Worm (Caenorhabditis elegans) whole organism, young adult: ENCODE data around the gene tbc-10.

Experiments
- B0261.1 ChIP-seq: sonication (generic microtip); optimal IDR thresholded peaks from 2 replicates; lab custom pipeline; 2016; ENCODE audit warnings: mild to moderate bottlenecking, missing genetic modification characterization, moderate library complexity, missing compliant biosample characterization
- F52B5.7 ChIP-seq: sonication (generic microtip); optimal IDR thresholded peaks from 2 replicates; lab custom pipeline; 2016; ENCODE audit warnings: mild to moderate bottlenecking, missing genetic modification characterization, missing compliant biosample characterization
- Y53G8AR.9 ChIP-seq: fragments of 200-800 bp; sonication (Bioruptor generic); conservative IDR thresholded peaks from 2 replicates; pipeline ENCODE4 v1.3.6; 2022; ENCODE audit warnings: missing genetic modification reagents, missing genetic modification characterization, missing compliant biosample characterization
- ama-1 ChIP-seq, 3 experiments: fragments of 150-350 bp in 1 of 3; sonication (generic microtip) in 2 of 3; optimal IDR thresholded peaks; 2 replicates each; lab custom pipeline; 2014 to 2018; ENCODE audit warnings: missing biosample characterization in 2 of 3, missing genetic modification characterization in 2 of 3, missing genetic modification reagents in 2 of 3
- ccch-3 ChIP-seq: fragments of 200-800 bp; sonication (Bioruptor generic); optimal IDR thresholded peaks from 2 replicates; lab custom pipeline; 2018; ENCODE audit warnings: mild to moderate bottlenecking, missing genetic modification characterization, missing compliant biosample characterization
- dpl-1 ChIP-seq: fragments of 150-350 bp; optimal IDR thresholded peaks from 2 replicates; lab custom pipeline; 2014; ENCODE audit warnings: missing biosample characterization, missing genetic modification reagents, missing genetic modification characterization
- egrh-3 ChIP-seq: fragments of 200-800 bp; sonication (Bioruptor generic); IDR thresholded peaks from 2 replicates; pipeline ENCODE4 v1.3.6; 2022; ENCODE audit warnings: missing genetic modification reagents, missing genetic modification characterization, missing compliant biosample characterization
- him-1 ChIP-seq: sonication (generic microtip); optimal IDR thresholded peaks from 2 replicates; lab custom pipeline; 2016; ENCODE audit warnings: missing genotype, missing genetic modification reagents, missing genetic modification characterization, missing compliant biosample characterization
- hmg-1.2 ChIP-seq: fragments of 200-800 bp; sonication (Bioruptor generic); IDR thresholded peaks from 2 replicates; pipeline ENCODE4 v1.3.6; 2022; ENCODE audit warnings: missing genetic modification reagents, missing genetic modification characterization, missing compliant biosample characterization
- hsf-1 ChIP-seq: fragments of 200-800 bp; sonication (Bioruptor generic); IDR thresholded peaks from 2 replicates; pipeline ENCODE4 v1.3.6; 2022; ENCODE audit warnings: missing genetic modification reagents, missing genetic modification characterization, missing compliant biosample characterization
- snpc-4 ChIP-seq, 5 experiments: fragments of 150-350 bp in 1 of 5; sonication (generic microtip) in 4 of 5; optimal IDR thresholded peaks; 2 replicates each; lab custom pipeline; 2014 to 2018; ENCODE audit warnings: missing genetic modification characterization in 5 of 5, missing biosample characterization in 3 of 5, antibody characterized with exemption in 2 of 5, mild to moderate bottlenecking in 2 of 5, missing compliant biosample characterization in 2 of 5, missing genotype in 2 of 5, moderate library complexity in 2 of 5, missing genetic modification reagents in 1 of 5
- unc-62 ChIP-seq: fragments of 150-350 bp; optimal IDR thresholded peaks from 2 replicates; lab custom pipeline; 2014; ENCODE audit warnings: missing biosample characterization, missing genetic modification reagents, missing genetic modification characterization
- xnd-1 ChIP-seq: sonication (generic microtip); optimal IDR thresholded peaks from 2 replicates; lab custom pipeline; 2016; ENCODE audit warnings: missing genotype, missing genetic modification reagents, missing genetic modification characterization, missing compliant biosample characterization
- ztf-18 ChIP-seq: sonication (generic microtip); optimal IDR thresholded peaks from 2 replicates; lab custom pipeline; 2016; ENCODE audit warnings: missing genotype, mild to moderate bottlenecking, missing genetic modification characterization, missing compliant biosample characterization

DNA sequence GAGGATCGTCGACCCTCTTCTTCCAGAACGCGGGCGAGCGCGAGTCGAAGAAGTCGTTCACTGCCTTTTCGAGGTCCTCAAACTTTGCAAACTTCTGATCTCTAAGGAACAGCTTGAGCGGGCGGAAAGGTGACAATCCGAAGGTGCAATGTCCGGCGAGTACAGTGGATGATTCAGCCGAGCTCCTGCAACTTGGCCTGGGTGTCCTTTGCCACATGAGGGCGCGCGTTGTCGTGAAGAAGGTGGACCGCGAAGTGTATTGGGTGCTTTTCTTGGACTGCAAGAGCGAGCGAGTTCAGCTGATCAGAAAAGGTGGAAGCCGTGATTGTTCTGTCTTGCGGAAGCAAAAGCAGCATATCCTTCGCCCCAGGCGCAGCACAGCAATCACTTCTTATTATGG is 41.1 kb upstream of the tbc-10 start:
- TF ChIP-seq ccch-3 (GFP tag; lab: Kevin White, UChicago) (no peak), snpc-4 (GFP tag; optimal IDR thresholded peaks at IDR 0.05; lab: Kevin White, UChicago) (no peak), snpc-4 (tag; optimal IDR thresholded peaks at IDR 0.05; lab: Kevin White, UChicago) (no peak), him-1 (tag; lab: Kevin White, UChicago) (no peak), hsf-1 (GFP tag; lab: Robert Waterston, UW) (no peak), B0261.1 (tag; lab: Kevin White, UChicago) (no peak), dpl-1 (no peak), xnd-1 (tag; lab: Kevin White, UChicago) (no peak), F52B5.7 (tag; lab: Kevin White, UChicago) (no peak), egrh-3 (no peak; the same call in 1 of the 2 replicates), ztf-18 (tag; lab: Kevin White, UChicago) (no peak), unc-62 (no peak), hmg-1.2 (GFP tag; lab: Robert Waterston, UW) (no peak), ama-1 (optimal IDR thresholded peaks at IDR 0.05; lab: Kevin White, UChicago) (no peak), ama-1 (GFP tag; optimal IDR thresholded peaks at IDR 0.05; lab: Kevin White, UChicago) (no peak), Y53G8AR.9 (no peak)
